Fruit fly (Drosophila melanogaster) whole organism, embryonic: ENCODE measurements around the gene Spec2.

Experiments used
- CG10654 ChIP-seq: fragments of 200-800 bp; sonication (Bioruptor generic); optimal IDR thresholded peaks from 2 replicates; lab custom pipeline; 2016; ENCODE audit warnings: missing biosample characterization, missing genetic modification characterization
- CG1233 ChIP-seq: fragments of 200-800 bp; sonication (Bioruptor generic); optimal IDR thresholded peaks from 4 replicates; lab custom pipeline; 2018; ENCODE audit warnings: missing biosample characterization, mild to moderate bottlenecking, missing genetic modification characterization
- CG14710 ChIP-seq: fragments of 200-800 bp; sonication (Bioruptor generic); optimal IDR thresholded peaks from 3 replicates; lab custom pipeline; 2019; ENCODE audit warnings: missing biosample characterization, mild to moderate bottlenecking, missing genetic modification characterization, moderate library complexity
- CG15601 ChIP-seq: fragments of 200-800 bp; sonication (Bioruptor generic); optimal IDR thresholded peaks from 3 replicates; lab custom pipeline; 2019; ENCODE audit warnings: missing biosample characterization, mild to moderate bottlenecking, missing genetic modification characterization, moderate library complexity
- CG16813 ChIP-seq: fragments of 200-800 bp; sonication (Bioruptor generic); IDR thresholded peaks from 3 replicates; pipeline ENCODE4 v1.3.6; 2022; ENCODE audit warnings: missing biosample characterization, missing genetic modification characterization; ENCODE audit not compliant: partially characterized antibody
- CG18011 ChIP-seq: fragments of 200-800 bp; sonication (Bioruptor generic); optimal IDR thresholded peaks from 2 replicates; lab custom pipeline; 2017; ENCODE audit warnings: missing biosample characterization, missing genetic modification characterization, mild to moderate bottlenecking, moderate library complexity, missing genotype
- CG1832 ChIP-seq: fragments of 200-800 bp; sonication (Bioruptor generic); optimal IDR thresholded peaks from 2 replicates; lab custom pipeline; 2017; ENCODE audit warnings: missing biosample characterization, mild to moderate bottlenecking, missing genetic modification characterization, inconsistent platforms
- CG2712 ChIP-seq: fragments of 200-800 bp; optimal IDR thresholded peaks from 3 replicates; lab custom pipeline; 2019; ENCODE audit warnings: missing biosample characterization, mild to moderate bottlenecking, missing genetic modification characterization, moderate library complexity
- CG2889 ChIP-seq: fragments of 200-800 bp; sonication (Bioruptor generic); IDR thresholded peaks from 3 replicates; pipeline ENCODE4 v1.3.6; 2022; ENCODE audit warnings: missing biosample characterization, missing genetic modification characterization
- CG30403 ChIP-seq: fragments of 200-800 bp; sonication (Bioruptor generic); optimal IDR thresholded peaks from 3 replicates; lab custom pipeline; 2016; ENCODE audit warnings: missing biosample characterization, missing genetic modification characterization
- CG34224 ChIP-seq: fragments of 200-800 bp; sonication (Bioruptor generic); IDR thresholded peaks from 3 replicates; pipeline ENCODE4 v1.3.6; 2022; ENCODE audit warnings: missing biosample characterization, missing genetic modification characterization; ENCODE audit not compliant: partially characterized antibody
- CG43689 ChIP-seq: fragments of 200-800 bp; sonication (Bioruptor generic); IDR thresholded peaks from 2 replicates; pipeline ENCODE4 v1.3.6; 2022; ENCODE audit warnings: missing biosample characterization, missing genetic modification characterization
- CG4707 ChIP-seq: fragments of 200-800 bp; sonication (Bioruptor generic); optimal IDR thresholded peaks from 2 replicates; lab custom pipeline; 2018; ENCODE audit warnings: missing biosample characterization, mild to moderate bottlenecking, missing genetic modification characterization, moderate library complexity
- CG6813 ChIP-seq: fragments of 200-800 bp; sonication (Bioruptor generic); optimal IDR thresholded peaks from 2 replicates; lab custom pipeline; 2017; ENCODE audit warnings: missing biosample characterization, missing genetic modification characterization, mild to moderate bottlenecking, moderate library complexity, missing genetic modification reagents
- CG7271 ChIP-seq: fragments of 200-800 bp; sonication (Bioruptor generic); optimal IDR thresholded peaks from 2 replicates; lab custom pipeline; 2018; ENCODE audit warnings: missing biosample characterization, mild to moderate bottlenecking, missing genetic modification characterization, moderate library complexity
- CG7786 ChIP-seq: fragments of 200-800 bp; sonication (Bioruptor generic); optimal IDR thresholded peaks from 2 replicates; lab custom pipeline; 2016; ENCODE audit warnings: missing biosample characterization, missing genetic modification characterization
- CG8290 ChIP-seq, 3 experiments: fragments of 200-800 bp; sonication (Bioruptor generic); optimal IDR thresholded peaks; 2 replicates each; lab custom pipeline; 2016 to 2019; ENCODE audit warnings: missing biosample characterization in 3 of 3, missing genetic modification characterization in 3 of 3, mild to moderate bottlenecking in 2 of 3, moderate library complexity in 1 of 3
- CG9215 ChIP-seq: fragments of 200-800 bp; sonication (Bioruptor generic); IDR thresholded peaks from 2 replicates; pipeline ENCODE4 v1.3.6; 2022; ENCODE audit warnings: missing biosample characterization, missing genetic modification characterization
- CG9437 ChIP-seq: fragments of 200-800 bp; sonication (Bioruptor generic); optimal IDR thresholded peaks from 2 replicates; lab custom pipeline; 2018; ENCODE audit warnings: missing biosample characterization, mild to moderate bottlenecking, missing genetic modification characterization
- CG9876 ChIP-seq: fragments of 200-800 bp; sonication (Bioruptor generic); optimal IDR thresholded peaks from 2 replicates; lab custom pipeline; 2016; ENCODE audit warnings: missing biosample characterization, missing genetic modification characterization
- Dad ChIP-seq: fragments of 200-800 bp; sonication (Bioruptor generic); optimal IDR thresholded peaks from 3 replicates; lab custom pipeline; 2016; ENCODE audit warnings: missing biosample characterization, missing genetic modification characterization
- Deaf1 ChIP-seq: fragments of 200-800 bp; optimal IDR thresholded peaks from 3 replicates; lab custom pipeline; 2019; ENCODE audit warnings: missing biosample characterization, mild to moderate bottlenecking, missing genetic modification characterization, moderate library complexity
- Dfd ChIP-seq, 2 experiments: fragments of >200 bp; optimal IDR thresholded peaks; 2 replicates each; lab custom pipeline; 2017; ENCODE audit warnings: missing biosample characterization in 2 of 2, missing genetic modification characterization in 2 of 2
- Fer3 ChIP-seq: fragments of 200-800 bp; sonication (Bioruptor generic); optimal IDR thresholded peaks from 2 replicates; lab custom pipeline; 2018; ENCODE audit warnings: missing biosample characterization, mild to moderate bottlenecking, missing genetic modification characterization, moderate library complexity
- HHEX ChIP-seq: fragments of 200-800 bp; sonication (Bioruptor generic); optimal IDR thresholded peaks from 3 replicates; lab custom pipeline; 2017; ENCODE audit warnings: missing biosample characterization, mild to moderate bottlenecking, missing genetic modification characterization, missing genetic modification reagents
- HLH4C ChIP-seq: fragments of 200-800 bp; sonication (Bioruptor generic); IDR thresholded peaks from 3 replicates; pipeline ENCODE4 v1.3.6; 2022; ENCODE audit warnings: missing biosample characterization, missing genetic modification characterization; ENCODE audit not compliant: partially characterized antibody
- Lpt ChIP-seq: fragments of >200 bp; optimal IDR thresholded peaks from 2 replicates; lab custom pipeline; 2018; ENCODE audit warnings: missing biosample characterization, missing genetic modification characterization
- Meics ChIP-seq: fragments of 200-800 bp; sonication (Bioruptor generic); optimal IDR thresholded peaks from 2 replicates; lab custom pipeline; 2017; ENCODE audit warnings: missing biosample characterization, mild to moderate bottlenecking, missing genetic modification characterization
- Ravus ChIP-seq: fragments of 200-800 bp; sonication (Bioruptor generic); IDR thresholded peaks from 2 replicates; pipeline ENCODE4 v1.3.6; 2022; ENCODE audit warnings: missing biosample characterization, missing genetic modification characterization
- Rfx ChIP-seq: fragments of 200-800 bp; sonication (Bioruptor generic); IDR thresholded peaks from 2 replicates; pipeline ENCODE4 v1.3.6; 2022; ENCODE audit warnings: missing biosample characterization, missing genetic modification characterization
- Six4 ChIP-seq: fragments of 200-800 bp; sonication (Bioruptor generic); optimal IDR thresholded peaks from 2 replicates; lab custom pipeline; 2016; ENCODE audit warnings: missing biosample characterization, missing genetic modification characterization
- Stat92E ChIP-seq, 3 experiments: fragments of >200 bp in 2 of 3; fragments of 200-800 bp in 1 of 3; sonication (Bioruptor generic) in 1 of 3; optimal IDR thresholded peaks; 2 replicates each; lab custom pipeline; 2017 to 2019; ENCODE audit warnings: missing biosample characterization in 3 of 3, missing genetic modification characterization in 3 of 3, mild to moderate bottlenecking in 1 of 3, moderate library complexity in 1 of 3
- Xbp1 ChIP-seq: fragments of 200-800 bp; sonication (Bioruptor generic); optimal IDR thresholded peaks from 3 replicates; lab custom pipeline; 2016; ENCODE audit warnings: missing biosample characterization, mild to moderate bottlenecking, missing genetic modification characterization
- Xrp1 ChIP-seq: fragments of 200-800 bp; sonication (Bioruptor generic); IDR thresholded peaks from 2 replicates; pipeline ENCODE4 v1.3.6; 2022; ENCODE audit warnings: missing biosample characterization, missing genetic modification characterization
- btn ChIP-seq: fragments of 200-800 bp; sonication (Bioruptor generic); optimal IDR thresholded peaks from 2 replicates; lab custom pipeline; 2016; ENCODE audit warnings: missing biosample characterization, missing genetic modification characterization
- cad ChIP-seq: fragments of >200 bp; optimal IDR thresholded peaks from 2 replicates; lab custom pipeline; 2017; ENCODE audit warnings: missing biosample characterization, missing genetic modification characterization
- chinmo ChIP-seq: fragments of 200-800 bp; sonication (Bioruptor generic); IDR thresholded peaks from 4 replicates; pipeline ENCODE4 v1.3.6; 2022; ENCODE audit warnings: missing biosample characterization, missing genetic modification characterization; ENCODE audit not compliant: partially characterized antibody
- dpn ChIP-seq, 2 experiments: fragments of 200-800 bp; sonication (Bioruptor generic); optimal IDR thresholded peaks; 3 replicates each; lab custom pipeline; 2016; ENCODE audit warnings: missing biosample characterization in 2 of 2, missing genetic modification characterization in 2 of 2
- dysf ChIP-seq: fragments of 200-800 bp; sonication (Bioruptor generic); IDR thresholded peaks from 3 replicates; pipeline ENCODE4 v1.3.6; 2022; ENCODE audit warnings: missing biosample characterization, missing genetic modification characterization
- gt ChIP-seq: fragments of 200-800 bp; sonication (Bioruptor generic); IDR thresholded peaks from 2 replicates; pipeline ENCODE4 v1.3.6; 2022; ENCODE audit warnings: missing biosample characterization, missing genetic modification characterization
- kni ChIP-seq: fragments of 200-800 bp; sonication (Bioruptor generic); optimal IDR thresholded peaks from 3 replicates; lab custom pipeline; 2017; ENCODE audit warnings: mild to moderate bottlenecking, missing biosample characterization, missing genetic modification reagents, missing genetic modification characterization
- knrl ChIP-seq: fragments of 200-800 bp; sonication (Bioruptor generic); IDR thresholded peaks from 3 replicates; pipeline ENCODE4 v1.3.6; 2022; ENCODE audit warnings: missing biosample characterization, missing genetic modification characterization; ENCODE audit not compliant: partially characterized antibody
- luna ChIP-seq: fragments of 200-800 bp; sonication (Bioruptor generic); optimal IDR thresholded peaks from 2 replicates; lab custom pipeline; 2016; ENCODE audit warnings: missing biosample characterization, missing genetic modification characterization
- sc ChIP-seq, 3 experiments: fragments of >200 bp in 2 of 3; fragments of 200-800 bp in 1 of 3; sonication (Bioruptor generic) in 1 of 3; optimal IDR thresholded peaks; 2 replicates in 2 of 3; 3 replicates in 1 of 3; lab custom pipeline; 2017; ENCODE audit warnings: mild to moderate bottlenecking in 1 of 3, missing biosample characterization in 1 of 3, missing genetic modification characterization in 1 of 3, missing genetic modification reagents in 1 of 3
- sd ChIP-seq: fragments of 200-800 bp; sonication (Bioruptor generic); optimal IDR thresholded peaks from 3 replicates; lab custom pipeline; 2018; ENCODE audit warnings: missing biosample characterization, mild to moderate bottlenecking, missing genetic modification characterization, moderate library complexity
- slbo ChIP-seq: fragments of 200-800 bp; sonication (Bioruptor generic); IDR thresholded peaks from 2 replicates; pipeline ENCODE4 v1.3.6; 2022; ENCODE audit warnings: missing biosample characterization, missing genetic modification characterization
- stwl ChIP-seq: fragments of 200-800 bp; sonication (Bioruptor generic); optimal IDR thresholded peaks from 3 replicates; lab custom pipeline; 2018; ENCODE audit warnings: missing biosample characterization, mild to moderate bottlenecking, missing genetic modification characterization, moderate library complexity
- tin ChIP-seq: fragments of 200-800 bp; sonication (Bioruptor generic); optimal IDR thresholded peaks from 3 replicates; lab custom pipeline; 2016; ENCODE audit warnings: missing biosample characterization, missing genetic modification characterization
- tx ChIP-seq: fragments of 200-800 bp; sonication (Bioruptor generic); optimal IDR thresholded peaks from 2 replicates; lab custom pipeline; 2016; ENCODE audit warnings: missing biosample characterization, missing genetic modification characterization

The Spec2 gene

dm6 chr3R:5606477-5606876 lies 17.4 kb downstream of the Spec2 start, which contains the start of gene asl (continued):
- TF ChIP-seq luna (no peak), CG16813 (GFP tag; lab: Robert Waterston, UW) (peak; percentile 39; the same call in 1 of the 3 replicates), Xrp1 (peak; percentile 56), Rfx (GFP tag; lab: Robert Waterston, UW) (peak; percentile 79), tin (GFP tag; lab: Kevin White, UChicago) (peak; percentile 58), CG9215 (GFP tag; lab: Robert Waterston, UW) (peak; percentile 26; the same call in 1 of the 2 replicates), Six4 (GFP tag; lab: Kevin White, UChicago) (no peak), HLH4C (GFP tag; lab: Robert Waterston, UW) (no peak), Fer3 (tag; lab: Kevin White, UChicago) (peak; percentile 60), CG10654 (GFP tag; lab: Kevin White, UChicago) (peak; percentile 17), CG2889 (GFP tag; lab: Robert Waterston, UW) (no peak), tx (GFP tag; lab: Kevin White, UChicago) (peak; percentile 35), slbo (peak; percentile 62), CG7786 (GFP tag; lab: Kevin White, UChicago) (peak; percentile 22), gt (GFP tag; lab: Robert Waterston, UW) (no peak), CG8290 (GFP tag; optimal IDR thresholded peaks at IDR 0.05; lab: Kevin White, UChicago) (peak; percentile 86), CG8290 (tag; optimal IDR thresholded peaks at IDR 0.05; lab: Kevin White, UChicago) (peak in 1 of 2 experiments; percentile 77), CG1233 (GFP tag; lab: Kevin White, UChicago) (peak; percentile 49), cad (GFP tag; lab: Kevin White, UChicago) (no peak), knrl (GFP tag; lab: Robert Waterston, UW) (peak; percentile 21; the same call in 1 of the 3 replicates), CG1832 (GFP tag; lab: Kevin White, UChicago) (no peak), sc (optimal IDR thresholded peaks at IDR 0.05; lab: Kevin White, UChicago) (no peak), sc (GFP tag; optimal IDR thresholded peaks at IDR 0.05; lab: Kevin White, UChicago) (no peak), Dfd (GFP tag; optimal IDR thresholded peaks at IDR 0.05; lab: Kevin White, UChicago) (peak in 1 of 2 experiments; percentile 78), CG30403 (GFP tag; lab: Kevin White, UChicago) (peak; percentile 69), Lpt (no peak), chinmo (GFP tag; lab: Robert Waterston, UW) (0 out of 4 replicates have a peak, but pooled peaks have one; percentile 58), Deaf1 (tag; lab: Kevin White, UChicago) (peak; percentile 47), Xbp1 (GFP tag; lab: Kevin White, UChicago) (peak; percentile 69), CG9437 (GFP tag; lab: Kevin White, UChicago) (peak; percentile 46), CG2712 (tag; lab: Kevin White, UChicago) (peak; percentile 82), CG7271 (tag; lab: Kevin White, UChicago) (no peak), Dad (GFP tag; lab: Kevin White, UChicago) (peak; percentile 7), CG9876 (peak; percentile 19), sd (tag; lab: Kevin White, UChicago) (peak; percentile 82), HHEX (no peak), stwl (tag; lab: Kevin White, UChicago) (peak; percentile 72), Meics (peak; percentile 62), CG43689 (no peak), CG6813 (GFP tag; lab: Kevin White, UChicago) (no peak), Stat92E (GFP tag; optimal IDR thresholded peaks at IDR 0.05; lab: Kevin White, UChicago) (no peak), dysf (GFP tag; lab: Robert Waterston, UW) (peak; percentile 76), CG14710 (tag; lab: Kevin White, UChicago) (peak; percentile 88), kni (peak; percentile 48), CG4707 (peak; percentile 37), CG15601 (tag; lab: Kevin White, UChicago) (peak; percentile 70), dpn (GFP tag; optimal IDR thresholded peaks at IDR 0.05; lab: Kevin White, UChicago) (peak; percentile 56 to 65), CG34224 (GFP tag; lab: Robert Waterston, UW) (no peak), CG18011 (GFP tag; lab: Kevin White, UChicago) (peak; percentile 40), Ravus (GFP tag; lab: Robert Waterston, UW) (no peak), btn (no peak)
